Fruit fly (Drosophila melanogaster): ENCODE measurements around the gene CG18530.

DNA sequence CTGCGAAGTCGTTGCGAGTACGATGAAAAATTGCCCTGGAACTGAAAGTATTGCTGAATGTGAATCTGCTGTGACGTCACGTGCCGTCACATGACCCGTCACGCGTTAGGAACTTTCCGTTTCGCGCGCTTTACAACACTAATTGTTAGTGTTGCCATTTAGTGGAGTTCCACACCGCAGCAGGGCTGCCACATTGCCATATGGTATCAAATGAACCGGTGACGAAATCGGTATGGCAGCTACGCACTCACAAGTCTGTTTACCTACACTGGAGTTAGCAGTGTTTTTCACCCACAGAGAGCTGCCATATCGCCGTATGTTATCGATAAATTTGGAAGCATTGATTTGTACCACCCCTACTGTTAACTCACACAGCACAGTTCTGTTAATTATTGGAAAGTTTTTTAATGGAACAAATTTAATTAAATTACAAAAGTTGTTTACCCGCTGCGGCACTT lies 5.4 kb upstream of the CG18530 start, which contains the start of the genes Vha55 and Snx3:
- TF ChIP-seq CG8478 (optimal IDR thresholded peaks at IDR 0.05): no peak
- peak; percentile 79 to 90 for TF ChIP-seq CTCF (optimal IDR thresholded peaks at IDR 0.05)
